Worm (Caenorhabditis elegans) whole organism, mixed stage, embryonic: ENCODE measurements around the gene C42C1.12.

Source experiments
- M03D4.4 ChIP-seq: sonication (generic microtip); optimal IDR thresholded peaks from 2 replicates; lab custom pipeline; 2017; ENCODE audit warnings: mild to moderate bottlenecking, missing genetic modification characterization, missing compliant biosample characterization
- bed-3 ChIP-seq: fragments of 200-800 bp; sonication (Bioruptor generic); optimal IDR thresholded peaks from 3 replicates; lab custom pipeline; 2018; ENCODE audit warnings: mild to moderate bottlenecking, missing genetic modification characterization, moderate library complexity, missing compliant biosample characterization
- ceh-39 ChIP-seq: fragments of 150-350 bp; optimal IDR thresholded peaks from 2 replicates; lab custom pipeline; 2014; ENCODE audit warnings: missing biosample characterization, missing genetic modification characterization
- ceh-43 ChIP-seq: fragments of 200-800 bp; sonication (Bioruptor generic); optimal IDR thresholded peaks from 2 replicates; lab custom pipeline; 2018; ENCODE audit warnings: mild to moderate bottlenecking, missing genetic modification characterization, moderate library complexity, missing compliant biosample characterization
- ceh-83 ChIP-seq: fragments of 200-800 bp; sonication (Bioruptor generic); optimal IDR thresholded peaks from 2 replicates; lab custom pipeline; 2018; ENCODE audit warnings: mild to moderate bottlenecking, missing genetic modification characterization, missing compliant biosample characterization
- ces-1 ChIP-seq: fragments of 150-350 bp; optimal IDR thresholded peaks from 2 replicates; lab custom pipeline; 2014; ENCODE audit warnings: missing biosample characterization, missing genetic modification reagents, missing genetic modification characterization
- cnd-1 ChIP-seq: fragments of 200-800 bp; sonication (Bioruptor generic); optimal IDR thresholded peaks from 2 replicates; lab custom pipeline; 2018; ENCODE audit warnings: mild to moderate bottlenecking, missing genetic modification characterization, missing compliant biosample characterization
- drap-1 ChIP-seq: fragments of 200-800 bp; sonication (Bioruptor generic); optimal IDR thresholded peaks from 3 replicates; lab custom pipeline; 2018; ENCODE audit warnings: mild to moderate bottlenecking, missing genetic modification characterization, missing compliant biosample characterization
- elt-1 ChIP-seq: sonication (generic microtip); optimal IDR thresholded peaks from 2 replicates; lab custom pipeline; 2017; ENCODE audit warnings: missing genetic modification characterization, mild to moderate bottlenecking, missing compliant biosample characterization, antibody characterized with exemption, moderate library complexity, borderline replicate concordance; ENCODE audit not compliant: insufficient read depth
- elt-3 ChIP-seq: fragments of 150-350 bp; optimal IDR thresholded peaks from 2 replicates; lab custom pipeline; 2014; ENCODE audit warnings: missing biosample characterization, missing genetic modification characterization
- flh-1 ChIP-seq: fragments of 200-800 bp; sonication (Bioruptor generic); optimal IDR thresholded peaks from 2 replicates; lab custom pipeline; 2018; ENCODE audit warnings: mild to moderate bottlenecking, missing genetic modification characterization, moderate library complexity, missing compliant biosample characterization
- hlh-1 ChIP-seq: fragments of 150-350 bp; optimal IDR thresholded peaks from 2 replicates; lab custom pipeline; 2014; ENCODE audit warnings: missing biosample characterization, missing genetic modification reagents, missing genetic modification characterization
- lin-13 ChIP-seq: fragments of 150-350 bp; optimal IDR thresholded peaks from 2 replicates; lab custom pipeline; 2014; ENCODE audit warnings: missing biosample characterization, missing genetic modification characterization
- lin-32 ChIP-seq: fragments of 200-800 bp; sonication (Bioruptor generic); optimal IDR thresholded peaks from 2 replicates; lab custom pipeline; 2018; ENCODE audit warnings: mild to moderate bottlenecking, missing genetic modification characterization, missing compliant biosample characterization
- lsy-2 ChIP-seq: fragments of 150-350 bp; optimal IDR thresholded peaks from 2 replicates; lab custom pipeline; 2014; ENCODE audit warnings: missing biosample characterization, missing genetic modification characterization
- mab-5 ChIP-seq: fragments of 150-350 bp; optimal IDR thresholded peaks from 2 replicates; lab custom pipeline; 2014; ENCODE audit warnings: missing biosample characterization, missing genetic modification characterization
- mep-1 ChIP-seq: fragments of 150-350 bp; optimal IDR thresholded peaks from 2 replicates; lab custom pipeline; 2017; ENCODE audit warnings: missing biosample characterization, missing genetic modification reagents, missing genetic modification characterization, inconsistent platforms
- mls-2 ChIP-seq: sonication (generic microtip); optimal IDR thresholded peaks from 2 replicates; lab custom pipeline; 2016; ENCODE audit warnings: mild to moderate bottlenecking, missing genetic modification characterization, moderate library complexity, missing compliant biosample characterization
- nhr-2 ChIP-seq: fragments of 150-350 bp; optimal IDR thresholded peaks from 2 replicates; lab custom pipeline; 2014; ENCODE audit warnings: missing biosample characterization, missing genetic modification characterization
- nhr-237 ChIP-seq: fragments of 150-350 bp; optimal IDR thresholded peaks from 2 replicates; lab custom pipeline; 2014; ENCODE audit warnings: missing biosample characterization, missing genetic modification characterization
- nhr-76 ChIP-seq: sonication (generic microtip); optimal IDR thresholded peaks from 2 replicates; lab custom pipeline; 2017; ENCODE audit warnings: missing biosample characterization, missing genetic modification characterization
- pha-4 ChIP-seq: fragments of 150-350 bp; optimal IDR thresholded peaks from 2 replicates; lab custom pipeline; 2018; ENCODE audit warnings: missing biosample characterization, missing genetic modification reagents, missing genetic modification characterization
- sem-2 ChIP-seq: fragments of 200-800 bp; sonication (Bioruptor generic); optimal IDR thresholded peaks from 2 replicates; lab custom pipeline; 2018; ENCODE audit warnings: mild to moderate bottlenecking, missing genetic modification characterization, missing compliant biosample characterization
- snpc-4 ChIP-seq: fragments of 150-350 bp; optimal IDR thresholded peaks from 2 replicates; lab custom pipeline; 2014; ENCODE audit warnings: missing biosample characterization, missing genetic modification characterization
- sptf-1 ChIP-seq: sonication (generic microtip); optimal IDR thresholded peaks from 2 replicates; lab custom pipeline; 2017; ENCODE audit warnings: mild to moderate bottlenecking, missing genetic modification characterization, moderate library complexity, missing compliant biosample characterization
- tbx-8 ChIP-seq: fragments of 200-800 bp; sonication (Bioruptor generic); optimal IDR thresholded peaks from 2 replicates; lab custom pipeline; 2018; ENCODE audit warnings: mild to moderate bottlenecking, missing genetic modification characterization, moderate library complexity, missing compliant biosample characterization
- unc-120 ChIP-seq: sonication (generic microtip); optimal IDR thresholded peaks from 2 replicates; lab custom pipeline; 2017; ENCODE audit warnings: missing genetic modification characterization, missing compliant biosample characterization; ENCODE audit not compliant: poor library complexity, severe bottlenecking
- unc-39 ChIP-seq: fragments of 150-350 bp; optimal IDR thresholded peaks from 2 replicates; lab custom pipeline; 2014; ENCODE audit warnings: missing biosample characterization, missing genetic modification characterization
- unc-62 ChIP-seq: fragments of 150-350 bp; optimal IDR thresholded peaks from 2 replicates; lab custom pipeline; 2014; ENCODE audit warnings: missing biosample characterization, missing genetic modification reagents, missing genetic modification characterization
- zip-8 ChIP-seq: fragments of 150-350 bp; optimal IDR thresholded peaks from 2 replicates; lab custom pipeline; 2014; ENCODE audit warnings: missing biosample characterization, missing genetic modification characterization
- ztf-11 ChIP-seq: fragments of 150-350 bp; optimal IDR thresholded peaks from 2 replicates; lab custom pipeline; 2014; ENCODE audit warnings: missing biosample characterization, missing genetic modification characterization

C42C1.12 gene

ce11 chrIV:12265877-12266276, 16.1 kb downstream of the C42C1.12 start:
- no peak for TF ChIP-seq elt-1
- TF ChIP-seq hlh-1 (tag; lab: Kevin White, UChicago) = no peak
- no peak for TF ChIP-seq unc-120 (tag; lab: Kevin White, UChicago)
- no peak for TF ChIP-seq lin-13 (tag; lab: Kevin White, UChicago)
- no peak for TF ChIP-seq ceh-83 (GFP tag; lab: Kevin White, UChicago)
- no peak for TF ChIP-seq bed-3 (GFP tag; lab: Kevin White, UChicago)
- no peak for TF ChIP-seq nhr-76
- no peak for TF ChIP-seq unc-62 (GFP tag; lab: Kevin White, UChicago)

ce11 chrIV:12261353-12261752, 20.7 kb downstream of the C42C1.12 start, which contains the start of gene sre-14:
TSS of gene sre-14 (minus strand) at chrIV:12261453.
- TF ChIP-seq drap-1 (GFP tag; lab: Kevin White, UChicago) (no peak), tbx-8 (GFP tag; lab: Kevin White, UChicago) (no peak), ceh-39 (no peak), nhr-76 (no peak), M03D4.4 (tag; lab: Kevin White, UChicago) (no peak), mep-1 (no peak), nhr-2 (tag; lab: Kevin White, UChicago) (no peak), nhr-237 (tag; lab: Kevin White, UChicago) (no peak), ceh-83 (GFP tag; lab: Kevin White, UChicago) (no peak), unc-120 (tag; lab: Kevin White, UChicago) (no peak), ceh-43 (GFP tag; lab: Kevin White, UChicago) (no peak), lin-32 (GFP tag; lab: Kevin White, UChicago) (no peak), elt-3 (tag; lab: Kevin White, UChicago) (no peak), mls-2 (tag; lab: Kevin White, UChicago) (no peak), mab-5 (tag; lab: Kevin White, UChicago) (no peak), zip-8 (no peak), sem-2 (no peak), sptf-1 (no peak)

- TF ChIP-seq ces-1 (GFP tag; lab: Kevin White, UChicago) = peak; percentile 31
- peak; percentile 16 for TF ChIP-seq unc-120 (tag; lab: Kevin White, UChicago)
- no peak for TF ChIP-seq mab-5 (tag; lab: Kevin White, UChicago)
Measured at ce11 chrIV:12259161-12259870, 22.7 kb downstream of the C42C1.12 start, which contains the start of gene Y39C12A.9. TSS of gene Y39C12A.9 (minus strand) at chrIV:12259211.

- TF ChIP-seq cnd-1 (tag; lab: Kevin White, UChicago) (no peak), elt-1 (no peak), lin-32 (GFP tag; lab: Kevin White, UChicago) (no peak), tbx-8 (GFP tag; lab: Kevin White, UChicago) (no peak), drap-1 (GFP tag; lab: Kevin White, UChicago) (no peak), unc-62 (GFP tag; lab: Kevin White, UChicago) (no peak), elt-3 (tag; lab: Kevin White, UChicago) (no peak), nhr-76 (no peak), bed-3 (GFP tag; lab: Kevin White, UChicago) (no peak), mab-5 (tag; lab: Kevin White, UChicago) (no peak), sem-2 (no peak), ceh-83 (GFP tag; lab: Kevin White, UChicago) (no peak), ces-1 (GFP tag; lab: Kevin White, UChicago) (no peak), ceh-39 (no peak), lin-13 (tag; lab: Kevin White, UChicago) (no peak), sptf-1 (no peak)
Measured at ce11 chrIV:12252579-12252978, 29.4 kb downstream of the C42C1.12 start, which contains the start of gene dnj-26. TSS of gene dnj-26 (minus strand) at chrIV:12252679.

ce11 chrIV:12244706-12245105, 37.3 kb downstream of the C42C1.12 start, which contains the start of gene sre-15:
TSS of gene sre-15 (minus strand) at chrIV:12244806.
- TF ChIP-seq ceh-83 (GFP tag; lab: Kevin White, UChicago) (no peak), ztf-11 (tag; lab: Kevin White, UChicago) (no peak), ceh-43 (GFP tag; lab: Kevin White, UChicago) (no peak), flh-1 (no peak), sptf-1 (no peak), unc-39 (tag; lab: Kevin White, UChicago) (no peak), elt-1 (no peak), mep-1 (no peak), pha-4 (no peak), M03D4.4 (tag; lab: Kevin White, UChicago) (no peak), cnd-1 (tag; lab: Kevin White, UChicago) (no peak), snpc-4 (tag; lab: Kevin White, UChicago) (no peak), lin-13 (tag; lab: Kevin White, UChicago) (no peak), bed-3 (GFP tag; lab: Kevin White, UChicago) (no peak), lsy-2 (tag; lab: Kevin White, UChicago) (no peak)
